Fruit fly (Drosophila melanogaster) whole organism, pupa: ENCODE measurements around the gene CG13901.

Experiments
- CG10348 ChIP-seq: fragments of 200-800 bp; sonication (Bioruptor generic); IDR thresholded peaks from 2 replicates; pipeline ENCODE4 v1.3.6; 2022; ENCODE audit warnings: missing biosample characterization, missing genetic modification characterization
- CG12605 ChIP-seq: fragments of 200-800 bp; sonication (Bioruptor generic); IDR thresholded peaks from 2 replicates; pipeline ENCODE4 v1.3.6; 2022; ENCODE audit warnings: missing biosample characterization, missing genetic modification characterization
- CG13204 ChIP-seq: fragments of 200-800 bp; sonication (Bioruptor generic); optimal IDR thresholded peaks from 2 replicates; lab custom pipeline; 2018; ENCODE audit warnings: missing biosample characterization, mild to moderate bottlenecking, missing genetic modification characterization, moderate library complexity
- CG14655 ChIP-seq: fragments of 200-800 bp; sonication (Bioruptor generic); optimal IDR thresholded peaks from 3 replicates; lab custom pipeline; 2017; ENCODE audit warnings: mild to moderate bottlenecking, missing biosample characterization, missing genetic modification reagents, missing genetic modification characterization
- CG15710 ChIP-seq: fragments of 200-800 bp; sonication (Bioruptor generic); optimal IDR thresholded peaks from 2 replicates; lab custom pipeline; 2018; ENCODE audit warnings: missing biosample characterization, mild to moderate bottlenecking, missing genetic modification characterization, moderate library complexity
- CG17806 ChIP-seq: fragments of 200-800 bp; sonication (Bioruptor generic); optimal IDR thresholded peaks from 2 replicates; lab custom pipeline; 2018; ENCODE audit warnings: missing biosample characterization, mild to moderate bottlenecking, missing genetic modification characterization, moderate library complexity
- CG32121 ChIP-seq: fragments of 200-800 bp; sonication (Bioruptor generic); IDR thresholded peaks from 2 replicates; pipeline ENCODE4 v1.3.6; 2022; ENCODE audit warnings: missing biosample characterization, missing genetic modification characterization
- CG34367 ChIP-seq: fragments of 200-800 bp; sonication (Bioruptor generic); optimal IDR thresholded peaks from 2 replicates; lab custom pipeline; 2018; ENCODE audit warnings: missing biosample characterization, mild to moderate bottlenecking, missing genetic modification characterization
- CG4496 ChIP-seq: fragments of 200-800 bp; sonication (Bioruptor generic); IDR thresholded peaks from 3 replicates; pipeline ENCODE4 v1.3.6; 2022; ENCODE audit warnings: missing biosample characterization, missing genetic modification characterization
- CG8159 ChIP-seq: fragments of 200-800 bp; sonication (Bioruptor generic); optimal IDR thresholded peaks from 3 replicates; lab custom pipeline; 2018; ENCODE audit warnings: missing biosample characterization, mild to moderate bottlenecking, missing genetic modification characterization, moderate library complexity
- CG8301 ChIP-seq: fragments of 200-800 bp; sonication (Bioruptor generic); optimal IDR thresholded peaks from 2 replicates; lab custom pipeline; 2018; ENCODE audit warnings: missing biosample characterization, mild to moderate bottlenecking, missing genetic modification characterization
- CG9948 ChIP-seq: fragments of 200-800 bp; sonication (Bioruptor generic); optimal IDR thresholded peaks from 2 replicates; lab custom pipeline; 2018; ENCODE audit warnings: missing biosample characterization, mild to moderate bottlenecking, missing genetic modification characterization, moderate library complexity
- D1 ChIP-seq: fragments of 200-800 bp; sonication (Bioruptor generic); optimal IDR thresholded peaks from 2 replicates; lab custom pipeline; 2018; ENCODE audit warnings: missing biosample characterization, mild to moderate bottlenecking, missing genetic modification characterization, moderate library complexity
- EcR ChIP-seq: fragments of 200-800 bp; sonication (Bioruptor generic); optimal IDR thresholded peaks from 3 replicates; lab custom pipeline; 2019; ENCODE audit warnings: missing biosample characterization, missing genetic modification characterization, mild to moderate bottlenecking, moderate library complexity, missing genetic modification reagents
- Ets98B ChIP-seq: fragments of 200-800 bp; sonication (Bioruptor generic); IDR thresholded peaks from 2 replicates; pipeline ENCODE4 v1.3.6; 2022; ENCODE audit warnings: missing biosample characterization, missing genetic modification characterization
- Pif1A ChIP-seq: fragments of 200-800 bp; sonication (Bioruptor generic); optimal IDR thresholded peaks from 3 replicates; lab custom pipeline; 2016; ENCODE audit warnings: missing biosample characterization, missing genetic modification characterization
- Pif1B ChIP-seq: fragments of 200-800 bp; sonication (Bioruptor generic); optimal IDR thresholded peaks from 3 replicates; lab custom pipeline; 2016; ENCODE audit warnings: missing biosample characterization, missing genetic modification characterization
- Snoo ChIP-seq: fragments of 200-800 bp; sonication (Bioruptor generic); optimal IDR thresholded peaks from 3 replicates; lab custom pipeline; 2017; ENCODE audit warnings: missing biosample characterization, mild to moderate bottlenecking, missing genetic modification characterization, inconsistent platforms
- fd96Ca ChIP-seq: fragments of 200-800 bp; sonication (Bioruptor generic); IDR thresholded peaks from 3 replicates; pipeline ENCODE4 v1.3.6; 2022; ENCODE audit warnings: missing biosample characterization, missing genetic modification characterization
- gl ChIP-seq: fragments of 200-800 bp; sonication (Bioruptor generic); optimal IDR thresholded peaks from 2 replicates; lab custom pipeline; 2018; ENCODE audit warnings: missing biosample characterization, mild to moderate bottlenecking, missing genetic modification characterization
- rn ChIP-seq: fragments of 200-800 bp; sonication (Bioruptor generic); IDR thresholded peaks from 2 replicates; pipeline ENCODE4 v1.3.6; 2022; ENCODE audit warnings: missing biosample characterization, missing genetic modification characterization

Gene CG13901

dm6 chr3L:832897-833857, 4.4 kb downstream of the CG13901 start, which contains the start of gene Sf3b3:
Sf3b3 (minus strand) TSS chr3L:833385.
- TF ChIP-seq CG8301 (tag; lab: Kevin White, UChicago) (no peak), CG12605 (GFP tag; lab: Robert Waterston, UW) (peak; percentile 24; the same call in 1 of the 2 replicates), EcR (GFP tag; lab: Kevin White, UChicago) (no peak), rn (GFP tag; lab: Robert Waterston, UW) (no peak), Pif1B (no peak), CG17806 (tag; lab: Kevin White, UChicago) (peak; percentile 6), CG9948 (tag; lab: Kevin White, UChicago) (peak; percentile 6), gl (peak; percentile 10), CG15710 (peak; percentile 12), CG10348 (GFP tag; lab: Robert Waterston, UW) (no peak), fd96Ca (peak; percentile 17; the same call in 1 of the 3 replicates), Pif1A (no peak), CG13204 (GFP tag; lab: Kevin White, UChicago) (no peak), CG4496 (peak; percentile 33; the same call in 1 of the 3 replicates), Ets98B (GFP tag; lab: Robert Waterston, UW) (peak; percentile 8; the same call in 1 of the 2 replicates), CG14655 (GFP tag; lab: Kevin White, UChicago) (no peak), CG8159 (tag; lab: Kevin White, UChicago) (no peak), Snoo (tag; lab: Kevin White, UChicago) (no peak), CG32121 (GFP tag; lab: Robert Waterston, UW) (0 out of 2 replicates have a peak, but pooled peaks have one; percentile 16), CG34367 (tag; lab: Kevin White, UChicago) (no peak), D1 (no peak)

DNA sequence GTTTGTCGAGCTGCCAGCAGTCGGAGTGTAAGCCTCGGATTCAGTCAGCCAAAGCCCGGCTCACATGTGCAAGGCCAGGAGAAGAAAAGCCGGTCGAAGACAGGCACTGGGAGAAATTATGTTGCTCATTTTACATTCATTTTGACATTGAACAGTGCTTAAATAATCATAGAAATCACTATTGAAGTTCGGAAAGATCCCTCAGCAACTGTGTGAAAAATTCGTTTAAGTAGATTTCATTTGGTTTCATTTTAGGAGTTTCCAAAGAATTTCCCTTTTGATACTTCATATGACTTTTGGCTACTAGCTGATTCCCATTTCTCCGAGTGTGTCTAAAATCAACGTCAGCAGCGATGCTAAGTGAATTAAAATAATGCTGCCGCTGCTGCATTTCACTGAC, 13.2 kb downstream of the CG13901 start:
- no peak for TF ChIP-seq EcR (GFP tag; lab: Kevin White, UChicago)
- TF ChIP-seq Pif1B, result peak; percentile 73
- TF ChIP-seq Snoo (tag; lab: Kevin White, UChicago), result peak; percentile 62
- TF ChIP-seq CG8159 (tag; lab: Kevin White, UChicago), result peak; percentile 45
- peak; percentile 70 for TF ChIP-seq CG12605 (GFP tag; lab: Robert Waterston, UW)
- peak; percentile 86 for TF ChIP-seq CG8301 (tag; lab: Kevin White, UChicago)
- TF ChIP-seq Ets98B (GFP tag; lab: Robert Waterston, UW), result peak; percentile 81
- peak; percentile 81 for TF ChIP-seq fd96Ca
- TF ChIP-seq gl, result peak; percentile 58
- TF ChIP-seq CG34367 (tag; lab: Kevin White, UChicago), result peak; percentile 55
- TF ChIP-seq CG32121 (GFP tag; lab: Robert Waterston, UW), result peak; percentile 58
- TF ChIP-seq CG13204 (GFP tag; lab: Kevin White, UChicago), result no peak
- TF ChIP-seq CG15710, result peak; percentile 61
- peak; percentile 78 for TF ChIP-seq CG9948 (tag; lab: Kevin White, UChicago)
- TF ChIP-seq CG14655 (GFP tag; lab: Kevin White, UChicago), result peak; percentile 87
- no peak for TF ChIP-seq D1
- TF ChIP-seq CG17806 (tag; lab: Kevin White, UChicago), result peak; percentile 57
- peak; percentile 76 for TF ChIP-seq CG4496
- TF ChIP-seq rn (GFP tag; lab: Robert Waterston, UW), result peak; percentile 70
- peak; percentile 80 for TF ChIP-seq Pif1A
- TF ChIP-seq CG10348 (GFP tag; lab: Robert Waterston, UW), result no peak
- TF ChIP-seq, all 21 proteins: peak for 17

- no peak for TF ChIP-seq fd96Ca
- TF ChIP-seq Ets98B (GFP tag; lab: Robert Waterston, UW), result no peak
- peak; percentile 90 for TF ChIP-seq EcR (GFP tag; lab: Kevin White, UChicago)
- no peak for TF ChIP-seq Pif1B
- no peak for TF ChIP-seq CG17806 (tag; lab: Kevin White, UChicago)
- no peak for TF ChIP-seq Pif1A
Measured at dm6 chr3L:823597-823996, 14.0 kb downstream of the CG13901 start.

DNA sequence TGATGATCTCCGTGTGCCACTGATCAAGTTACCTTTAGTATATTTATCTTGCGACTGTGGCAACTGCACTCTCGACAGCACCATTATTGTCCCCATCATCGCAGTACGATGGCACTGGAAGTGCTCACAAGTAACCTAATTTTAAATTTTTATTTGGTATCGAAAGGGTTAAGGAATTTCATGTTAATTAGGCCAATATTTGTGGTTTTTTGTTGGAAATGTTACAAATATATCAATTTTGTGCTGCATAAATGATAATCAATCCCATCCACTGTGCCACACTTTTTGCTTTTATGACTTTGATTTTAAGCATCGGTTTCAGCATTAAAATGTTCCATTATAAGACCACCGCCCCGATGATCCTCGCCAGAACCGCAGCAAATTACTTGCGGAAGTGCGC, 15.0 kb downstream of the CG13901 start:
- TF ChIP-seq CG4496, result peak; percentile 70
- TF ChIP-seq CG12605 (GFP tag; lab: Robert Waterston, UW), result 0 out of 2 replicates have a peak, but pooled peaks have one; percentile 45
- TF ChIP-seq Snoo (tag; lab: Kevin White, UChicago), result peak; percentile 67
- TF ChIP-seq CG34367 (tag; lab: Kevin White, UChicago), result peak; percentile 64
- TF ChIP-seq Ets98B (GFP tag; lab: Robert Waterston, UW), result no peak
- peak; percentile 61 for TF ChIP-seq CG8301 (tag; lab: Kevin White, UChicago)
- peak; percentile 53 for TF ChIP-seq D1
- TF ChIP-seq CG14655 (GFP tag; lab: Kevin White, UChicago), result peak; percentile 70
- peak; percentile 70 for TF ChIP-seq Pif1B
- TF ChIP-seq EcR (GFP tag; lab: Kevin White, UChicago), result no peak
- TF ChIP-seq gl, result peak; percentile 56
- TF ChIP-seq CG17806 (tag; lab: Kevin White, UChicago), result peak; percentile 78
- TF ChIP-seq CG10348 (GFP tag; lab: Robert Waterston, UW), result no peak
- TF ChIP-seq CG8159 (tag; lab: Kevin White, UChicago), result peak; percentile 82
- TF ChIP-seq CG15710, result peak; percentile 77
- no peak for TF ChIP-seq rn (GFP tag; lab: Robert Waterston, UW)
- TF ChIP-seq CG32121 (GFP tag; lab: Robert Waterston, UW), result no peak
- TF ChIP-seq CG9948 (tag; lab: Kevin White, UChicago), result peak; percentile 70
- no peak for TF ChIP-seq CG13204 (GFP tag; lab: Kevin White, UChicago)
- TF ChIP-seq Pif1A, result peak; percentile 61
- peak; percentile 61 for TF ChIP-seq fd96Ca

- peak; percentile 81; the same call in 2 of the 3 replicates for TF ChIP-seq fd96Ca
- peak; percentile 83 for TF ChIP-seq CG9948 (tag; lab: Kevin White, UChicago)
- TF ChIP-seq rn (GFP tag; lab: Robert Waterston, UW), result peak; percentile 57
- TF ChIP-seq CG15710, result peak; percentile 71
- TF ChIP-seq CG4496, result peak; percentile 80
- peak; percentile 75 for TF ChIP-seq EcR (GFP tag; lab: Kevin White, UChicago)
- peak; percentile 66 for TF ChIP-seq D1
- peak; percentile 78 for TF ChIP-seq Pif1A
- peak; percentile 89 for TF ChIP-seq CG8159 (tag; lab: Kevin White, UChicago)
- TF ChIP-seq gl, result peak; percentile 67
- TF ChIP-seq CG12605 (GFP tag; lab: Robert Waterston, UW), result peak; percentile 69; the same call in 1 of the 2 replicates
- TF ChIP-seq CG8301 (tag; lab: Kevin White, UChicago), result peak; percentile 76
- no peak for TF ChIP-seq CG10348 (GFP tag; lab: Robert Waterston, UW)
- TF ChIP-seq Snoo (tag; lab: Kevin White, UChicago), result peak; percentile 86
- TF ChIP-seq CG32121 (GFP tag; lab: Robert Waterston, UW), result peak; percentile 46; the same call in 1 of the 2 replicates
- TF ChIP-seq CG14655 (GFP tag; lab: Kevin White, UChicago), result peak; percentile 85
- peak; percentile 66 for TF ChIP-seq Ets98B (GFP tag; lab: Robert Waterston, UW)
- peak; percentile 90 for TF ChIP-seq CG17806 (tag; lab: Kevin White, UChicago)
- TF ChIP-seq CG13204 (GFP tag; lab: Kevin White, UChicago), result peak; percentile 11
- TF ChIP-seq CG34367 (tag; lab: Kevin White, UChicago), result peak; percentile 67
- TF ChIP-seq Pif1B, result peak; percentile 82
Measured at dm6 chr3L:821951-822350, 15.7 kb downstream of the CG13901 start.
